Fruit fly (Drosophila melanogaster) whole organism, embryonic: ENCODE measurements around the gene RpL24.

ENCODE experiments used
- Blimp-1 ChIP-seq: fragments of 200-800 bp; sonication (Bioruptor generic); optimal IDR thresholded peaks from 3 replicates; lab custom pipeline; 2018; ENCODE audit warnings: missing biosample characterization, missing genetic modification characterization, mild to moderate bottlenecking, moderate library complexity, missing genetic modification reagents
- CG11696 ChIP-seq: fragments of 200-800 bp; sonication (Bioruptor generic); IDR thresholded peaks from 2 replicates; pipeline ENCODE4 v1.3.6; 2022; ENCODE audit warnings: missing biosample characterization, missing genetic modification characterization
- CG12071 ChIP-seq: fragments of 200-800 bp; sonication (Bioruptor generic); optimal IDR thresholded peaks from 3 replicates; lab custom pipeline; 2018; ENCODE audit warnings: missing biosample characterization, mild to moderate bottlenecking, missing genetic modification characterization
- CG12299 ChIP-seq: fragments of 200-800 bp; sonication (Bioruptor generic); optimal IDR thresholded peaks from 2 replicates; lab custom pipeline; 2018; ENCODE audit warnings: missing biosample characterization, mild to moderate bottlenecking, missing genetic modification characterization
- CG12942 ChIP-seq: fragments of 200-800 bp; sonication (Bioruptor generic); optimal IDR thresholded peaks from 3 replicates; lab custom pipeline; 2016; ENCODE audit warnings: missing biosample characterization, missing genetic modification characterization
- CG14710 ChIP-seq: fragments of 200-800 bp; sonication (Bioruptor generic); optimal IDR thresholded peaks from 3 replicates; lab custom pipeline; 2019; ENCODE audit warnings: missing biosample characterization, mild to moderate bottlenecking, missing genetic modification characterization, moderate library complexity
- CG14965 ChIP-seq: fragments of 200-800 bp; sonication (Bioruptor generic); optimal IDR thresholded peaks from 2 replicates; lab custom pipeline; 2016; ENCODE audit warnings: missing biosample characterization, missing genetic modification characterization, borderline replicate concordance
- CG15269 ChIP-seq: fragments of 200-800 bp; sonication (Bioruptor generic); optimal IDR thresholded peaks from 2 replicates; lab custom pipeline; 2018; ENCODE audit warnings: missing biosample characterization, mild to moderate bottlenecking, missing genetic modification characterization, moderate library complexity
- CG17359 ChIP-seq: fragments of 200-800 bp; sonication (Bioruptor generic); optimal IDR thresholded peaks from 3 replicates; lab custom pipeline; 2018; ENCODE audit warnings: missing biosample characterization, mild to moderate bottlenecking, missing genetic modification characterization, moderate library complexity
- CG18262 ChIP-seq: fragments of 200-800 bp; optimal IDR thresholded peaks from 3 replicates; lab custom pipeline; 2019; ENCODE audit warnings: missing biosample characterization, mild to moderate bottlenecking, missing genetic modification characterization, moderate library complexity
- CG30020 ChIP-seq: fragments of 200-800 bp; optimal IDR thresholded peaks from 2 replicates; lab custom pipeline; 2019; ENCODE audit warnings: missing biosample characterization, mild to moderate bottlenecking, missing genetic modification characterization, moderate library complexity
- CG32772 ChIP-seq: fragments of 200-800 bp; sonication (Bioruptor generic); IDR thresholded peaks from 2 replicates; pipeline ENCODE4 v1.3.6; 2022; ENCODE audit warnings: missing biosample characterization, missing genetic modification characterization
- CG34422 ChIP-seq: fragments of 200-800 bp; sonication (Bioruptor generic); IDR thresholded peaks from 3 replicates; pipeline ENCODE4 v1.3.6; 2022; ENCODE audit warnings: missing biosample characterization, missing genetic modification characterization
- CG4328 ChIP-seq: fragments of 200-800 bp; sonication (Bioruptor generic); optimal IDR thresholded peaks from 3 replicates; lab custom pipeline; 2017; ENCODE audit warnings: missing biosample characterization, missing genetic modification reagents, missing genetic modification characterization
- CG5245 ChIP-seq: fragments of 200-800 bp; sonication (Bioruptor generic); optimal IDR thresholded peaks from 3 replicates; lab custom pipeline; 2016; ENCODE audit warnings: missing biosample characterization, missing genetic modification characterization
- CG6765 ChIP-seq: fragments of 200-800 bp; sonication (Bioruptor generic); optimal IDR thresholded peaks from 3 replicates; lab custom pipeline; 2017; ENCODE audit warnings: missing biosample characterization, mild to moderate bottlenecking, missing genetic modification characterization
- CG8281 ChIP-seq: fragments of 200-800 bp; sonication (Bioruptor generic); optimal IDR thresholded peaks from 2 replicates; lab custom pipeline; 2018; ENCODE audit warnings: missing biosample characterization, mild to moderate bottlenecking, missing genetic modification characterization, moderate library complexity
- CG9609 ChIP-seq: fragments of 200-800 bp; sonication (Bioruptor generic); optimal IDR thresholded peaks from 3 replicates; lab custom pipeline; 2016; ENCODE audit warnings: missing biosample characterization, missing genetic modification characterization
- CHES-1-like ChIP-seq: fragments of 200-800 bp; sonication (Bioruptor generic); optimal IDR thresholded peaks from 2 replicates; lab custom pipeline; 2016; ENCODE audit warnings: missing biosample characterization, missing genetic modification characterization
- E2f1 ChIP-seq: fragments of 200-800 bp; sonication (Bioruptor generic); IDR thresholded peaks from 2 replicates; pipeline ENCODE4 v1.3.6; 2022; ENCODE audit warnings: missing biosample characterization, missing genetic modification characterization
- Gug ChIP-seq: fragments of 200-800 bp; sonication (Bioruptor generic); IDR thresholded peaks from 4 replicates; pipeline ENCODE4 v1.3.6; 2022; ENCODE audit warnings: missing biosample characterization, missing genetic modification characterization
- Hr3 ChIP-seq: fragments of 200-800 bp; sonication (Bioruptor generic); optimal IDR thresholded peaks from 3 replicates; lab custom pipeline; 2016; ENCODE audit warnings: missing biosample characterization, missing genetic modification characterization
- Hr51 ChIP-seq, 2 experiments: fragments of 200-800 bp; sonication (Bioruptor generic); optimal IDR thresholded peaks; 2 replicates in 1 of 2; 3 replicates in 1 of 2; lab custom pipeline; 2016 to 2018; ENCODE audit warnings: missing biosample characterization in 2 of 2, missing genetic modification characterization in 2 of 2, mild to moderate bottlenecking in 1 of 2, moderate library complexity in 1 of 2
- Mes4 ChIP-seq: fragments of 200-800 bp; sonication (Bioruptor generic); optimal IDR thresholded peaks from 2 replicates; lab custom pipeline; 2016; ENCODE audit warnings: missing biosample characterization, missing genetic modification characterization
- Pdp1 ChIP-seq, 2 experiments: fragments of 200-800 bp; sonication (Bioruptor generic); optimal IDR thresholded peaks; 3 replicates each; lab custom pipeline; 2016; ENCODE audit warnings: missing biosample characterization in 2 of 2, missing genetic modification characterization in 2 of 2, mild to moderate bottlenecking in 1 of 2, moderate library complexity in 1 of 2
- Tbp ChIP-seq: fragments of >200 bp; optimal IDR thresholded peaks from 2 replicates; lab custom pipeline; 2018; ENCODE audit warnings: missing biosample characterization, missing genetic modification characterization
- Vsx1 ChIP-seq: fragments of 200-800 bp; sonication (Bioruptor generic); optimal IDR thresholded peaks from 2 replicates; lab custom pipeline; 2017; ENCODE audit warnings: missing biosample characterization, mild to moderate bottlenecking, missing genetic modification characterization, missing genetic modification reagents
- YL-1 ChIP-seq: fragments of 200-800 bp; sonication (Bioruptor generic); optimal IDR thresholded peaks from 3 replicates; lab custom pipeline; 2017; ENCODE audit warnings: missing biosample characterization, mild to moderate bottlenecking, missing genetic modification characterization
- ap ChIP-seq: fragments of 200-800 bp; sonication (Bioruptor generic); IDR thresholded peaks from 2 replicates; pipeline ENCODE4 v1.3.6; 2022; ENCODE audit warnings: missing biosample characterization, missing genetic modification characterization
- bbx ChIP-seq: fragments of 200-800 bp; sonication (Bioruptor generic); IDR thresholded peaks from 2 replicates; pipeline ENCODE4 v1.3.6; 2022; ENCODE audit warnings: missing biosample characterization, missing genetic modification characterization; ENCODE audit not compliant: partially characterized antibody
- caup ChIP-seq: fragments of 200-800 bp; sonication (Bioruptor generic); optimal IDR thresholded peaks from 3 replicates; lab custom pipeline; 2017; ENCODE audit warnings: missing biosample characterization, mild to moderate bottlenecking, missing genetic modification characterization, moderate library complexity; ENCODE audit not compliant: severe bottlenecking
- cwo ChIP-seq: fragments of 200-800 bp; sonication (Bioruptor generic); optimal IDR thresholded peaks from 3 replicates; lab custom pipeline; 2017; ENCODE audit warnings: missing biosample characterization, missing genetic modification characterization, mild to moderate bottlenecking, moderate library complexity, missing genetic modification reagents
- dan ChIP-seq: fragments of 200-800 bp; sonication (Bioruptor generic); IDR thresholded peaks from 2 replicates; pipeline ENCODE4 v1.3.6; 2022; ENCODE audit warnings: missing biosample characterization, missing genetic modification characterization
- dimm ChIP-seq: fragments of 200-800 bp; sonication (Bioruptor generic); IDR thresholded peaks from 2 replicates; pipeline ENCODE4 v1.3.6; 2022; ENCODE audit warnings: missing biosample characterization, missing genetic modification characterization
- fd96Cb ChIP-seq: fragments of 200-800 bp; sonication (Bioruptor generic); optimal IDR thresholded peaks from 2 replicates; lab custom pipeline; 2018; ENCODE audit warnings: missing biosample characterization, mild to moderate bottlenecking, missing genetic modification characterization, moderate library complexity
- gfzf ChIP-seq: fragments of 200-800 bp; sonication (Bioruptor generic); optimal IDR thresholded peaks from 2 replicates; lab custom pipeline; 2016; ENCODE audit warnings: missing biosample characterization, mild to moderate bottlenecking, missing genetic modification characterization, moderate library complexity
- h ChIP-seq: fragments of >200 bp; optimal IDR thresholded peaks from 2 replicates; lab custom pipeline; 2017
- hkb ChIP-seq, 2 experiments: fragments of 200-800 bp in 1 of 2; fragments of >200 bp in 1 of 2; sonication (Bioruptor generic) in 1 of 2; IDR thresholded peaks in 1 of 2; optimal IDR thresholded peaks in 1 of 2; 2 replicates each; pipeline versions ENCODE4 v1.3.6 to Lab custom; 2017 to 2022; ENCODE audit warnings: missing biosample characterization in 1 of 2, missing genetic modification characterization in 1 of 2
- jumu ChIP-seq: fragments of 200-800 bp; sonication (Bioruptor generic); optimal IDR thresholded peaks from 3 replicates; lab custom pipeline; 2016; ENCODE audit warnings: missing biosample characterization, missing genetic modification characterization
- lola ChIP-seq, 3 experiments: fragments of >200 bp in 2 of 3; fragments of 200-800 bp in 1 of 3; sonication (Bioruptor generic) in 1 of 3; optimal IDR thresholded peaks; 2 replicates each; lab custom pipeline; 2017 to 2019; ENCODE audit warnings: missing biosample characterization in 3 of 3, missing genetic modification characterization in 3 of 3, mild to moderate bottlenecking in 1 of 3, moderate library complexity in 1 of 3
- luna ChIP-seq: fragments of 200-800 bp; sonication (Bioruptor generic); optimal IDR thresholded peaks from 2 replicates; lab custom pipeline; 2016; ENCODE audit warnings: missing biosample characterization, missing genetic modification characterization
- org-1 ChIP-seq: fragments of 200-800 bp; sonication (Bioruptor generic); optimal IDR thresholded peaks from 2 replicates; lab custom pipeline; 2017; ENCODE audit warnings: missing biosample characterization, missing genetic modification characterization
- sens ChIP-seq: fragments of 200-800 bp; sonication (Bioruptor generic); peaks from one replicate; lab custom pipeline; 2016; ENCODE audit warnings: missing biosample characterization, missing genetic modification characterization
- sima ChIP-seq: fragments of 200-800 bp; sonication (Bioruptor generic); optimal IDR thresholded peaks from 2 replicates; lab custom pipeline; 2016; ENCODE audit warnings: missing biosample characterization, missing genetic modification characterization
- slou ChIP-seq: fragments of 200-800 bp; sonication (Bioruptor generic); optimal IDR thresholded peaks from 3 replicates; lab custom pipeline; 2016; ENCODE audit warnings: missing biosample characterization, missing genetic modification characterization
- stwl ChIP-seq: fragments of 200-800 bp; sonication (Bioruptor generic); optimal IDR thresholded peaks from 3 replicates; lab custom pipeline; 2018; ENCODE audit warnings: missing biosample characterization, mild to moderate bottlenecking, missing genetic modification characterization, moderate library complexity
- trem ChIP-seq: fragments of 200-800 bp; optimal IDR thresholded peaks from 3 replicates; lab custom pipeline; 2019; ENCODE audit warnings: missing biosample characterization, mild to moderate bottlenecking, missing genetic modification characterization, moderate library complexity
- tup ChIP-seq: fragments of 200-800 bp; sonication (Bioruptor generic); optimal IDR thresholded peaks from 2 replicates; lab custom pipeline; 2016; ENCODE audit warnings: missing biosample characterization, mild to moderate bottlenecking, missing genetic modification characterization, moderate library complexity

The RpL24 gene

dm6 chr2L:13373435-13374242 lies 21.3 kb downstream of the RpL24 start, which contains the start of the genes Bdp1 and CG6565 (continued):
- TF ChIP-seq CG15269, result peak; percentile 96
- TF ChIP-seq Blimp-1 (GFP tag; lab: Kevin White, UChicago), result peak; percentile 92
- TF ChIP-seq CG12299 (tag; lab: Kevin White, UChicago), result peak; percentile 92
- TF ChIP-seq dimm, result peak; percentile 82
- TF ChIP-seq stwl (tag; lab: Kevin White, UChicago), result peak; percentile 86
- TF ChIP-seq Tbp (GFP tag; lab: Kevin White, UChicago), result no peak
- TF ChIP-seq CG11696 (GFP tag; lab: Robert Waterston, UW), result peak; percentile 57
- peak; percentile 33 for TF ChIP-seq gfzf (GFP tag; lab: Kevin White, UChicago)
- TF ChIP-seq fd96Cb (tag; lab: Kevin White, UChicago), result peak; percentile 97
- TF ChIP-seq CG8281 (tag; lab: Kevin White, UChicago), result peak; percentile 86
- peak; percentile 95 for TF ChIP-seq CG18262 (tag; lab: Kevin White, UChicago)
- TF ChIP-seq YL-1, result peak; percentile 94
- peak; percentile 94 for TF ChIP-seq E2f1
- peak; percentile 98 for TF ChIP-seq CG12942 (GFP tag; lab: Kevin White, UChicago)
- TF ChIP-seq CG30020 (tag; lab: Kevin White, UChicago), result peak; percentile 84
- peak; percentile 97 for TF ChIP-seq luna (GFP tag; lab: Kevin White, UChicago)
- TF ChIP-seq trem, result peak; percentile 78
- peak; percentile 98 for TF ChIP-seq slou (GFP tag; lab: Kevin White, UChicago)
- peak; percentile 98 for TF ChIP-seq Gug
- TF ChIP-seq CHES-1-like (GFP tag; lab: Kevin White, UChicago), result peak; percentile 98
- peak; percentile 96 for TF ChIP-seq CG34422 (GFP tag; lab: Robert Waterston, UW)
- peak; percentile 96 for TF ChIP-seq CG32772 (GFP tag; lab: Robert Waterston, UW)
- TF ChIP-seq hkb (optimal IDR thresholded peaks at IDR 0.05; lab: Kevin White, UChicago), result peak; percentile 91
- peak; percentile 93 for TF ChIP-seq hkb (GFP tag; IDR thresholded peaks at IDR 0.05; lab: Robert Waterston, UW)
- TF ChIP-seq jumu (GFP tag; lab: Kevin White, UChicago), result peak; percentile 99
- peak; percentile 96 for TF ChIP-seq org-1 (GFP tag; lab: Kevin White, UChicago)
- peak; percentile 98 for TF ChIP-seq CG14710 (tag; lab: Kevin White, UChicago)
- peak; percentile 91 for TF ChIP-seq sima (GFP tag; lab: Kevin White, UChicago)
- TF ChIP-seq bbx (GFP tag; lab: Robert Waterston, UW), result no peak; the same call in 1 of the 2 replicates
- peak; percentile 94 for TF ChIP-seq tup (GFP tag; lab: Kevin White, UChicago)
- peak; percentile 95 for TF ChIP-seq caup (GFP tag; lab: Kevin White, UChicago)
- TF ChIP-seq CG14965 (GFP tag; lab: Kevin White, UChicago), result peak; percentile 76
- TF ChIP-seq Hr51 (GFP tag; optimal IDR thresholded peaks at IDR 0.05; lab: Kevin White, UChicago), result peak; percentile 96 to 98
- TF ChIP-seq CG5245, result peak; percentile 97
- no peak for TF ChIP-seq h (lab: Kevin White, UChicago)
- peak; percentile 96 for TF ChIP-seq CG4328 (GFP tag; lab: Kevin White, UChicago)
- TF ChIP-seq CG6765 (GFP tag; lab: Kevin White, UChicago), result peak; percentile 85
- TF ChIP-seq CG12071 (GFP tag; lab: Kevin White, UChicago), result peak; percentile 81
- TF ChIP-seq CG17359 (tag; lab: Kevin White, UChicago), result peak; percentile 95
- TF ChIP-seq Vsx1 (GFP tag; lab: Kevin White, UChicago), result peak; percentile 87
- TF ChIP-seq Pdp1 (GFP tag; optimal IDR thresholded peaks at IDR 0.05; lab: Kevin White, UChicago), result peak; percentile 92 to 99
- peak; percentile 99 for TF ChIP-seq Hr3 (GFP tag; lab: Kevin White, UChicago)
- TF ChIP-seq lola (GFP tag; optimal IDR thresholded peaks at IDR 0.05; lab: Kevin White, UChicago), result peak in 1 of 3 experiments; percentile 97
- peak; percentile 93 for TF ChIP-seq dan
- peak; percentile 92 for TF ChIP-seq cwo
- peak; percentile 97 for TF ChIP-seq Mes4 (GFP tag; lab: Kevin White, UChicago)
- peak; percentile 100 for TF ChIP-seq sens (GFP tag; lab: Kevin White, UChicago)
- peak; percentile 99 for TF ChIP-seq CG9609 (GFP tag; lab: Kevin White, UChicago)
- TF ChIP-seq ap (GFP tag; lab: Robert Waterston, UW), result peak; percentile 87
